Fruit fly (Drosophila melanogaster): ENCODE measurements around the gene tal-1A.

- TF ChIP-seq CG8159 (tag; optimal IDR thresholded peaks at IDR 0.05) (no peak), Snoo (tag; optimal IDR thresholded peaks at IDR 0.05) (no peak), CG17806 (tag; optimal IDR thresholded peaks at IDR 0.05) (no peak), fd96Ca (GFP tag; IDR thresholded peaks at IDR 0.05) (no peak), Pif1B (GFP tag; optimal IDR thresholded peaks at IDR 0.05) (no peak), CG8301 (tag; optimal IDR thresholded peaks at IDR 0.05) (no peak), CG4496 (GFP tag; IDR thresholded peaks at IDR 0.05) (no peak), CG34367 (tag; optimal IDR thresholded peaks at IDR 0.05) (no peak), CG14655 (GFP tag; optimal IDR thresholded peaks at IDR 0.05) (no peak)
Observed at dm6 chr3R:13796607-13797246, 16.2 kb upstream of the tal-1A start.

All from whole organism, pupa.